Fruit fly (Drosophila melanogaster): ENCODE results near the gene CG7910.

DNA sequence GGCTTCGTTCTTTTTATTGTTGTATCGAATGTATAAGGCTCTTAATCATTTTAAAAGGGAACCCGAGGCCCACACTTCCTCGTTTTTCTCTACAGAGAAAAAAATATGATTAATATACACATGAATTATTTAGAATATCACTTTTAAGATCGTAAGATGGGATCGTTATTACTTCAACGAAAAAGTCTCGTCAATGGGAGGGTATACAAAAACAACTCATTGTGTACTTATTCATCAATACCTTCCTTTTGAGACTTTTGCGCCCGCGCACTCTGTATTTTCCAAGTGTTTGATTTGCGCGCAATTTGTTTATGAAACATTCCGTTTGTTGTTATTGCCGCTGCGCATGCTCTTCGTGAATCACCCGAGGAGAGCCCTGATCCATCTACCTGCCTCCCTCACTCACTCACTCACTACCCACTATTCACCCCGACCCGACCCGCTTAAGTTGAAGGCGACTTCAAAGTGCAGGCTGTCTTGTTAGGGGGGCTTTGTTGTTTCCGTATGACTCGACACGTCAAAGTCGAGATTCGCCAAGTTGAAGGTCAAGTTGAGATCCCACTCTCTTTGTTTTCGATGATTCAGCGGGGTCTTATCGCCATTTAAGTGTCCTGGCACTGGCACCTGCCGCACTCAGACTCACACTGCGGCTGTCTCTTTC, 29.0 kb downstream of the CG7910 start:
- TF ChIP-seq CG8301 (tag; optimal IDR thresholded peaks at IDR 0.05) (no peak), CG34367 (tag; optimal IDR thresholded peaks at IDR 0.05) (no peak), Ets98B (GFP tag; IDR thresholded peaks at IDR 0.05) (no peak), CG10348 (GFP tag; IDR thresholded peaks at IDR 0.05) (no peak), CG4496 (GFP tag; IDR thresholded peaks at IDR 0.05) (no peak), fd96Ca (GFP tag; IDR thresholded peaks at IDR 0.05) (no peak), CG15710 (tag; optimal IDR thresholded peaks at IDR 0.05) (no peak), CG17806 (tag; optimal IDR thresholded peaks at IDR 0.05) (no peak), EcR (GFP tag; optimal IDR thresholded peaks at IDR 0.05) (peak; percentile 65), CG14655 (GFP tag; optimal IDR thresholded peaks at IDR 0.05) (no peak), CG32121 (GFP tag; IDR thresholded peaks at IDR 0.05) (no peak), CG13204 (GFP tag; optimal IDR thresholded peaks at IDR 0.05) (no peak), CG12605 (GFP tag; IDR thresholded peaks at IDR 0.05) (no peak), CG8159 (tag; optimal IDR thresholded peaks at IDR 0.05) (peak; percentile 18)
